Worm (Caenorhabditis elegans) whole organism, mixed stage, embryonic: ENCODE results near the gene med-2.

Experiments used
- lsy-2 ChIP-seq: fragments of 150-350 bp; optimal IDR thresholded peaks from 2 replicates; lab custom pipeline; 2014; ENCODE audit warnings: missing biosample characterization, missing genetic modification characterization
- nhr-76 ChIP-seq: sonication (generic microtip); optimal IDR thresholded peaks from 2 replicates; lab custom pipeline; 2017; ENCODE audit warnings: missing biosample characterization, missing genetic modification characterization
- zip-8 ChIP-seq: fragments of 150-350 bp; optimal IDR thresholded peaks from 2 replicates; lab custom pipeline; 2014; ENCODE audit warnings: missing biosample characterization, missing genetic modification characterization

ce11 chrIII:6863901-6864300, 20.4 kb upstream of the med-2 start, which contains the start of gene sma-3:
- no peak for TF ChIP-seq nhr-76 (tag; lab: Kevin White, UChicago)
- no peak for TF ChIP-seq zip-8 (tag; lab: Kevin White, UChicago)
- no peak for TF ChIP-seq lsy-2 (tag; lab: Kevin White, UChicago)
